Fruit fly (Drosophila melanogaster) whole organism, embryonic: Measurements from ENCODE around the gene CG33258.

Experiments used
- CG10321 ChIP-seq: fragments of 200-800 bp; sonication (Bioruptor generic); IDR thresholded peaks from 2 replicates; pipeline ENCODE4 v1.3.6; 2022; ENCODE audit warnings: missing biosample characterization, missing genetic modification characterization
- CG10431 ChIP-seq: fragments of 200-800 bp; sonication (Bioruptor generic); optimal IDR thresholded peaks from 3 replicates; lab custom pipeline; 2018; ENCODE audit warnings: missing biosample characterization, mild to moderate bottlenecking, missing genetic modification characterization
- CG10543 ChIP-seq: fragments of 200-800 bp; sonication (Bioruptor generic); optimal IDR thresholded peaks from 3 replicates; lab custom pipeline; 2017; ENCODE audit warnings: missing biosample characterization, mild to moderate bottlenecking, missing genetic modification characterization, moderate library complexity
- CG12104 ChIP-seq: fragments of 200-800 bp; sonication (Bioruptor generic); optimal IDR thresholded peaks from 3 replicates; lab custom pipeline; 2016; ENCODE audit warnings: missing biosample characterization, missing genetic modification characterization
- CG12769 ChIP-seq: fragments of 200-800 bp; sonication (Bioruptor generic); optimal IDR thresholded peaks from 2 replicates; lab custom pipeline; 2019; ENCODE audit warnings: missing biosample characterization, mild to moderate bottlenecking, missing genetic modification characterization, moderate library complexity
- CG13775 ChIP-seq: fragments of 200-800 bp; sonication (Bioruptor generic); optimal IDR thresholded peaks from 3 replicates; lab custom pipeline; 2017; ENCODE audit warnings: missing biosample characterization, mild to moderate bottlenecking, missing genetic modification characterization
- CG14965 ChIP-seq: fragments of 200-800 bp; sonication (Bioruptor generic); optimal IDR thresholded peaks from 2 replicates; lab custom pipeline; 2016; ENCODE audit warnings: missing biosample characterization, missing genetic modification characterization, borderline replicate concordance
- CG16779 ChIP-seq: fragments of 200-800 bp; sonication (Bioruptor generic); IDR thresholded peaks from 2 replicates; pipeline ENCODE4 v1.3.6; 2022; ENCODE audit warnings: missing biosample characterization, missing genetic modification characterization
- CG17568 ChIP-seq: fragments of 200-800 bp; sonication (Bioruptor generic); optimal IDR thresholded peaks from 2 replicates; lab custom pipeline; 2018; ENCODE audit warnings: missing biosample characterization, mild to moderate bottlenecking, missing genetic modification characterization, moderate library complexity
- CG17612 ChIP-seq: fragments of 200-800 bp; sonication (Bioruptor generic); IDR thresholded peaks from 2 replicates; pipeline ENCODE4 v1.3.6; 2022; ENCODE audit warnings: missing biosample characterization, missing genetic modification characterization
- CG2199 ChIP-seq: fragments of 200-800 bp; sonication (Bioruptor generic); IDR thresholded peaks from 3 replicates; pipeline ENCODE4 v1.3.6; 2022; ENCODE audit warnings: missing biosample characterization, missing genetic modification characterization
- CG2712 ChIP-seq: fragments of 200-800 bp; optimal IDR thresholded peaks from 3 replicates; lab custom pipeline; 2019; ENCODE audit warnings: missing biosample characterization, mild to moderate bottlenecking, missing genetic modification characterization, moderate library complexity
- CG31365 ChIP-seq: fragments of 200-800 bp; sonication (Bioruptor generic); optimal IDR thresholded peaks from 2 replicates; lab custom pipeline; 2018; ENCODE audit warnings: missing biosample characterization, mild to moderate bottlenecking, missing genetic modification characterization
- CG3281 ChIP-seq: fragments of 200-800 bp; sonication (Bioruptor generic); optimal IDR thresholded peaks from 3 replicates; lab custom pipeline; 2017; ENCODE audit warnings: missing biosample characterization, mild to moderate bottlenecking, missing genetic modification characterization
- CG33557 ChIP-seq: fragments of 200-800 bp; sonication (Bioruptor generic); optimal IDR thresholded peaks from 2 replicates; lab custom pipeline; 2019; ENCODE audit warnings: missing biosample characterization, mild to moderate bottlenecking, missing genetic modification characterization, moderate library complexity
- CG4404 ChIP-seq: fragments of 200-800 bp; sonication (Bioruptor generic); IDR thresholded peaks from 2 replicates; pipeline ENCODE4 v1.3.6; 2022; ENCODE audit warnings: missing biosample characterization, missing genetic modification characterization
- CG4854 ChIP-seq: fragments of 200-800 bp; sonication (Bioruptor generic); optimal IDR thresholded peaks from 2 replicates; lab custom pipeline; 2016; ENCODE audit warnings: missing biosample characterization, missing genetic modification characterization, inconsistent platforms
- CG5180 ChIP-seq: fragments of 200-800 bp; sonication (Bioruptor generic); optimal IDR thresholded peaks from 3 replicates; lab custom pipeline; 2017; ENCODE audit warnings: missing biosample characterization, missing genetic modification characterization, mild to moderate bottlenecking, moderate library complexity, missing genetic modification reagents
- CG7928 ChIP-seq: fragments of 200-800 bp; sonication (Bioruptor generic); optimal IDR thresholded peaks from 2 replicates; lab custom pipeline; 2017; ENCODE audit warnings: missing biosample characterization, mild to moderate bottlenecking, missing genetic modification characterization
- CG9609 ChIP-seq: fragments of 200-800 bp; sonication (Bioruptor generic); optimal IDR thresholded peaks from 3 replicates; lab custom pipeline; 2016; ENCODE audit warnings: missing biosample characterization, missing genetic modification characterization
- CG9797 ChIP-seq: fragments of 200-800 bp; sonication (Bioruptor generic); optimal IDR thresholded peaks from 3 replicates; lab custom pipeline; 2018; ENCODE audit warnings: missing biosample characterization, mild to moderate bottlenecking, missing genetic modification characterization
- Dip3 ChIP-seq: fragments of 200-800 bp; sonication (Bioruptor generic); optimal IDR thresholded peaks from 3 replicates; lab custom pipeline; 2016; ENCODE audit warnings: missing biosample characterization, missing genetic modification characterization
- E2f1 ChIP-seq: fragments of 200-800 bp; sonication (Bioruptor generic); IDR thresholded peaks from 2 replicates; pipeline ENCODE4 v1.3.6; 2022; ENCODE audit warnings: missing biosample characterization, missing genetic modification characterization
- Hey ChIP-seq: fragments of 200-800 bp; sonication (Bioruptor generic); optimal IDR thresholded peaks from 3 replicates; lab custom pipeline; 2018; ENCODE audit warnings: missing biosample characterization, mild to moderate bottlenecking, missing genetic modification characterization
- HmgZ ChIP-seq: fragments of 200-800 bp; sonication (Bioruptor generic); optimal IDR thresholded peaks from 2 replicates; lab custom pipeline; 2018; ENCODE audit warnings: missing biosample characterization, mild to moderate bottlenecking, missing genetic modification characterization
- Side ChIP-seq: fragments of 200-800 bp; sonication (Bioruptor generic); optimal IDR thresholded peaks from 2 replicates; lab custom pipeline; 2016; ENCODE audit warnings: missing biosample characterization, missing genetic modification characterization
- Sin3A ChIP-seq: fragments of >200 bp; optimal IDR thresholded peaks from 2 replicates; lab custom pipeline; 2018
- Trl ChIP-seq, 3 experiments: fragments of >200 bp in 2 of 3; fragments of 200-800 bp in 1 of 3; sonication (Bioruptor generic) in 1 of 3; optimal IDR thresholded peaks; 2 replicates in 1 of 3; 3 replicates in 2 of 3; lab custom pipeline; 2016 to 2017; ENCODE audit warnings: missing biosample characterization in 1 of 3, missing genetic modification characterization in 1 of 3
- ap ChIP-seq: fragments of 200-800 bp; sonication (Bioruptor generic); IDR thresholded peaks from 2 replicates; pipeline ENCODE4 v1.3.6; 2022; ENCODE audit warnings: missing biosample characterization, missing genetic modification characterization
- bcd ChIP-seq: fragments of 200-800 bp; sonication (Bioruptor generic); optimal IDR thresholded peaks from 2 replicates; lab custom pipeline; 2017; ENCODE audit warnings: missing biosample characterization, mild to moderate bottlenecking, missing genetic modification characterization
- cas ChIP-seq: fragments of 200-800 bp; sonication (Bioruptor generic); IDR thresholded peaks from 2 replicates; pipeline ENCODE4 v1.3.6; 2022; ENCODE audit warnings: missing biosample characterization, missing genetic modification characterization
- chm ChIP-seq: fragments of 200-800 bp; sonication (Bioruptor generic); IDR thresholded peaks from 2 replicates; pipeline ENCODE4 v1.3.6; 2022; ENCODE audit warnings: missing biosample characterization, missing genetic modification characterization
- chn ChIP-seq: fragments of 200-800 bp; sonication (Bioruptor generic); optimal IDR thresholded peaks from 2 replicates; lab custom pipeline; 2016; ENCODE audit warnings: missing biosample characterization, missing genetic modification characterization
- dmrt11E ChIP-seq: fragments of 200-800 bp; sonication (Bioruptor generic); optimal IDR thresholded peaks from 3 replicates; lab custom pipeline; 2018; ENCODE audit warnings: missing biosample characterization, mild to moderate bottlenecking, missing genetic modification characterization, moderate library complexity
- fd102C ChIP-seq: fragments of 200-800 bp; sonication (Bioruptor generic); optimal IDR thresholded peaks from 2 replicates; lab custom pipeline; 2018; ENCODE audit warnings: missing biosample characterization, mild to moderate bottlenecking, missing genetic modification characterization, moderate library complexity
- h ChIP-seq: fragments of >200 bp; optimal IDR thresholded peaks from 2 replicates; lab custom pipeline; 2017
- mirr ChIP-seq: fragments of 200-800 bp; sonication (Bioruptor generic); optimal IDR thresholded peaks from 3 replicates; lab custom pipeline; 2018; ENCODE audit warnings: missing biosample characterization, mild to moderate bottlenecking, missing genetic modification characterization
- mld ChIP-seq: fragments of 200-800 bp; sonication (Bioruptor generic); IDR thresholded peaks from 3 replicates; pipeline ENCODE4 v1.3.6; 2022; ENCODE audit warnings: missing biosample characterization, missing genetic modification characterization; ENCODE audit not compliant: partially characterized antibody
- p53 ChIP-seq: fragments of 200-800 bp; sonication (Bioruptor generic); optimal IDR thresholded peaks from 2 replicates; lab custom pipeline; 2016; ENCODE audit warnings: missing biosample characterization, missing genetic modification characterization
- pfk ChIP-seq: fragments of 200-800 bp; sonication (Bioruptor generic); optimal IDR thresholded peaks from 2 replicates; lab custom pipeline; 2018; ENCODE audit warnings: missing biosample characterization, mild to moderate bottlenecking, missing genetic modification characterization, moderate library complexity
- pnt ChIP-seq: fragments of 200-800 bp; sonication (Bioruptor generic); optimal IDR thresholded peaks from 3 replicates; lab custom pipeline; 2016; ENCODE audit warnings: missing biosample characterization, missing genetic modification characterization
- pum ChIP-seq: fragments of 200-800 bp; sonication (Bioruptor generic); optimal IDR thresholded peaks from 2 replicates; lab custom pipeline; 2016; ENCODE audit warnings: missing biosample characterization, missing genetic modification characterization
- repo ChIP-seq: fragments of 200-800 bp; sonication (Bioruptor generic); optimal IDR thresholded peaks from 2 replicates; lab custom pipeline; 2016; ENCODE audit warnings: missing biosample characterization, missing genetic modification characterization
- sr ChIP-seq: fragments of 200-800 bp; sonication (Bioruptor generic); IDR thresholded peaks from 3 replicates; pipeline ENCODE4 v1.3.6; 2022; ENCODE audit warnings: missing biosample characterization, missing genetic modification characterization
- tap ChIP-seq: fragments of 200-800 bp; optimal IDR thresholded peaks from 3 replicates; lab custom pipeline; 2019; ENCODE audit warnings: missing biosample characterization, mild to moderate bottlenecking, missing genetic modification characterization, moderate library complexity

The CG33258 gene

DNA sequence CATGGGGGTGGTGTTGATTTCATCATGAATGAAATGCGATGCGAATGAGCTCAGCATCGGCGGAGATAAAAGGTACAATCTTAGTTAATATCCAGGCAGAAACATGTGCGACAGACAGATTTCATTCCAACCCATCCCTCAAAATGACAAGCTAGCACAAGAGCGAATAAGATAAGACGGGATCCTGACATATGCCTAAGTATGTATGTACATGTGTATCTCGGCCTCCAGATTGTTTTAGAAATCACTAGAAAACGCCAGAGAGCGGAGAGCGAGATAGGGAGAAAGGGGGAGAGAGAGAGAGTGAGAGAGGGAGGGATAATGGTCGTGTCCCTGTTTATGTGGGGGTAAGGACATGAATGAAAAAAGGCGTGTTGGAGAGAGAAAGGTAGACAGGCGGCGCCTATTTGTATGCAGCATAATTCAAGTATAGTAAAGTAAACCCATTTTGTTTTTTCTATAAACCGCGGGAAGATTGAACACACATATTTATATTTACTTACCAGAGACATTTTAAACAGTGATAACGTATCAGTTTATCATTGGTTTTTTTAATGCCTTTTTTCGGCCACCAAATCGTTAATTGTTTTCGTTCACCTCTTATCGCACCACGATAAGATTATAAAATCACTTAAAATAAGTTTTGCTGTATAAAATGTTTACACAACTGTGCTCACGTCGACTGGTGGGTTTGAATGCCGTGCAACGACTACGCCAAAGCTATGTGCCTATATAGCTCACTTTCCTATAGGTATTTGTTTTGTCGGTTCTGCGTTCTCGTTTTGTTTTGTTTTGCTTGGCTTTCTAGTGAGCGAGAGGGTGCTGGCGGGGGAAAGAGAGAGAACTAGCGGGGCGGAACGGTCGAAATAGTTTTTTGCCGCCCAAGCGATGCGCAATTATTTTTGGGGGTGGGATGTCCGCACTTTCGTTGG is 32.1 kb upstream of the CG33258 start (continued):
- TF ChIP-seq pum (peak; percentile 8), CG31365 (tag; lab: Kevin White, UChicago) (peak; percentile 37), CG3281 (peak; percentile 61), CG13775 (GFP tag; lab: Kevin White, UChicago) (no peak), Trl (optimal IDR thresholded peaks at IDR 0.05; lab: Kevin White, UChicago) (peak; percentile 84 to 90), Trl (GFP tag; optimal IDR thresholded peaks at IDR 0.05; lab: Kevin White, UChicago) (no peak), dmrt11E (peak; percentile 13), CG2712 (no peak), E2f1 (GFP tag; lab: Robert Waterston, UW) (peak; percentile 6; the same call in 1 of the 2 replicates), pfk (peak; percentile 82), pnt (no peak), mirr (GFP tag; lab: Kevin White, UChicago) (peak; percentile 93), repo (GFP tag; lab: Kevin White, UChicago) (no peak), bcd (peak; percentile 32), chn (GFP tag; lab: Kevin White, UChicago) (peak; percentile 6), p53 (GFP tag; lab: Kevin White, UChicago) (no peak), CG17612 (0 out of 2 replicates have a peak, but pooled peaks have one; percentile 10), CG7928 (GFP tag; lab: Kevin White, UChicago) (no peak), CG14965 (GFP tag; lab: Kevin White, UChicago) (no peak), sr (GFP tag; lab: Robert Waterston, UW) (0 out of 3 replicates have a peak, but pooled peaks have one; percentile 11), HmgZ (peak; percentile 46), CG10543 (GFP tag; lab: Kevin White, UChicago) (peak; percentile 87), cas (GFP tag; lab: Robert Waterston, UW) (0 out of 2 replicates have a peak, but pooled peaks have one; percentile 19), CG9609 (no peak), CG12769 (peak; percentile 68), CG33557 (peak; percentile 29), Hey (tag; lab: Kevin White, UChicago) (no peak), chm (GFP tag; lab: Robert Waterston, UW) (peak; percentile 81), fd102C (GFP tag; lab: Kevin White, UChicago) (no peak), CG4404 (GFP tag; lab: Robert Waterston, UW) (no peak), CG5180 (GFP tag; lab: Kevin White, UChicago) (peak; percentile 40), CG12104 (GFP tag; lab: Kevin White, UChicago) (no peak), CG9797 (GFP tag; lab: Kevin White, UChicago) (no peak), mld (no peak), CG4854 (GFP tag; lab: Kevin White, UChicago) (no peak), Sin3A (lab: Kevin White, UChicago) (no peak), CG10321 (0 out of 2 replicates have a peak, but pooled peaks have one; percentile 24), CG10431 (GFP tag; lab: Kevin White, UChicago) (peak; percentile 22), CG17568 (GFP tag; lab: Kevin White, UChicago) (peak; percentile 58), Dip3 (GFP tag; lab: Kevin White, UChicago) (no peak), Side (no peak), CG16779 (GFP tag; lab: Robert Waterston, UW) (no peak), tap (peak; percentile 16), CG2199 (GFP tag; lab: Robert Waterston, UW) (peak; percentile 64; the same call in 2 of the 3 replicates), ap (GFP tag; lab: Robert Waterston, UW) (no peak), h (lab: Kevin White, UChicago) (no peak)
